Fruit fly (Drosophila melanogaster): ENCODE results near the gene CG42327.

The CG42327 gene

dm6 chr3R:11623025-11623424 is 32.9 kb upstream of the CG42327 start, which contains the start of gene CG14711:
Gene CG14711, plus strand, starts transcription at chr3R:11623339.
- peak; percentile 34 for TF ChIP-seq CG6654 (GFP tag; optimal IDR thresholded peaks at IDR 0.05)
- TF ChIP-seq exex (tag; optimal IDR thresholded peaks at IDR 0.05) = peak; percentile 60
- TF ChIP-seq Sry-β (GFP tag; optimal IDR thresholded peaks at IDR 0.05) = no peak
- TF ChIP-seq Atf3 (GFP tag; optimal IDR thresholded peaks at IDR 0.05) = peak; percentile 10
- TF ChIP-seq CG1603 (tag; optimal IDR thresholded peaks at IDR 0.05) = peak; percentile 46
- no peak for TF ChIP-seq Deaf1 (tag; optimal IDR thresholded peaks at IDR 0.05)
- TF ChIP-seq jigr1 (GFP tag; IDR thresholded peaks at IDR 0.05) = no peak
- TF ChIP-seq CG31441 (GFP tag; IDR thresholded peaks at IDR 0.05) = no peak; the same call in 1 of the 2 replicates
- peak; percentile 36 for TF ChIP-seq pros (GFP tag; optimal IDR thresholded peaks at IDR 0.05)
- no peak for TF ChIP-seq Hmr (GFP tag; optimal IDR thresholded peaks at IDR 0.05)
- 0 out of 4 replicates have a peak, but pooled peaks have one; percentile 32 for TF ChIP-seq chinmo (GFP tag; IDR thresholded peaks at IDR 0.05; ENCODE audit: partially characterized antibody)
- TF ChIP-seq yki (optimal IDR thresholded peaks at IDR 0.05) = no peak
- peak; percentile 64 for TF ChIP-seq MESR4 (GFP tag; optimal IDR thresholded peaks at IDR 0.05)
- peak; percentile 66 for TF ChIP-seq ewg (GFP tag; optimal IDR thresholded peaks at IDR 0.05)
- TF ChIP-seq CG11695 (GFP tag; IDR thresholded peaks at IDR 0.05) = peak; percentile 82
- no peak for TF ChIP-seq bigmax (GFP tag; optimal IDR thresholded peaks at IDR 0.05)
- TF ChIP-seq CG1529 (GFP tag; optimal IDR thresholded peaks at IDR 0.05) = peak; percentile 69
- no peak for TF ChIP-seq CG1832 (GFP tag; optimal IDR thresholded peaks at IDR 0.05)
- TF ChIP-seq ken (GFP tag; IDR thresholded peaks at IDR 0.05) = peak; percentile 65; the same call in 1 of the 3 replicates
- TF ChIP-seq Lpt (GFP tag; optimal IDR thresholded peaks at IDR 0.05) = no peak
- peak; percentile 74 for TF ChIP-seq CG4404 (GFP tag; IDR thresholded peaks at IDR 0.05)
- TF ChIP-seq CG5180 (GFP tag; optimal IDR thresholded peaks at IDR 0.05) = no peak
- TF ChIP-seq CG17328 (GFP tag; IDR thresholded peaks at IDR 0.05) = peak; percentile 83
- TF ChIP-seq Usf (GFP tag; optimal IDR thresholded peaks at IDR 0.05) = peak; percentile 26
- no peak for TF ChIP-seq Sox100B (GFP tag; optimal IDR thresholded peaks at IDR 0.05)
- TF ChIP-seq CG10565 (GFP tag; optimal IDR thresholded peaks at IDR 0.05) = peak; percentile 11
- no peak for TF ChIP-seq HmgD (GFP tag; optimal IDR thresholded peaks at IDR 0.05)
- TF ChIP-seq jing (GFP tag; optimal IDR thresholded peaks at IDR 0.05) = no peak
- TF ChIP-seq gsb-n (tag; optimal IDR thresholded peaks at IDR 0.05) = no peak
- TF ChIP-seq tap (tag; optimal IDR thresholded peaks at IDR 0.05) = peak; percentile 78
- TF ChIP-seq stwl (tag; optimal IDR thresholded peaks at IDR 0.05) = peak; percentile 96
- TF ChIP-seq CG7963 (GFP tag; IDR thresholded peaks at IDR 0.05; ENCODE audit: partially characterized antibody) = peak; percentile 43; the same call in 1 of the 3 replicates
- TF ChIP-seq Fer1 (GFP tag; optimal IDR thresholded peaks at IDR 0.05) = peak; percentile 88
- TF ChIP-seq Dip2 (GFP tag; IDR thresholded peaks at IDR 0.05) = no peak
- TF ChIP-seq mld (GFP tag; IDR thresholded peaks at IDR 0.05; ENCODE audit: partially characterized antibody) = no peak; the same call in 2 of the 3 replicates
- TF ChIP-seq gfzf (GFP tag; optimal IDR thresholded peaks at IDR 0.05) = no peak
- peak; percentile 87 for TF ChIP-seq Ptx1 (GFP tag; IDR thresholded peaks at IDR 0.05)
- peak; percentile 73 for TF ChIP-seq CG12744 (GFP tag; optimal IDR thresholded peaks at IDR 0.05)
- peak; percentile 54 for TF ChIP-seq pzg (GFP tag; optimal IDR thresholded peaks at IDR 0.05)
- peak; percentile 82 for TF ChIP-seq Nf-YC (tag; optimal IDR thresholded peaks at IDR 0.05)
- TF ChIP-seq CG10431 (GFP tag; optimal IDR thresholded peaks at IDR 0.05) = peak; percentile 82
- TF ChIP-seq sqz (GFP tag; optimal IDR thresholded peaks at IDR 0.05) = no peak
- no peak for TF ChIP-seq CG15011 (GFP tag; optimal IDR thresholded peaks at IDR 0.05)
- peak; percentile 20 for TF ChIP-seq crc (GFP tag; optimal IDR thresholded peaks at IDR 0.05)
- TF ChIP-seq CG4730 (GFP tag; IDR thresholded peaks at IDR 0.05) = peak; percentile 80
- TF ChIP-seq Hr78 (GFP tag; optimal IDR thresholded peaks at IDR 0.05) = no peak
- peak; percentile 43 for TF ChIP-seq gro (GFP tag; optimal IDR thresholded peaks at IDR 0.05)
- peak; percentile 24 for TF ChIP-seq slp2 (GFP tag; optimal IDR thresholded peaks at IDR 0.05)
- peak; percentile 64 for TF ChIP-seq CG15073 (GFP tag; optimal IDR thresholded peaks at IDR 0.05)
- TF ChIP-seq CG14014 (GFP tag; IDR thresholded peaks at IDR 0.05) = peak; percentile 88
- peak; percentile 81 for TF ChIP-seq CG6689 (GFP tag; IDR thresholded peaks at IDR 0.05)
